Fruit fly (Drosophila melanogaster): ENCODE measurements around the gene CG14260.

DNA sequence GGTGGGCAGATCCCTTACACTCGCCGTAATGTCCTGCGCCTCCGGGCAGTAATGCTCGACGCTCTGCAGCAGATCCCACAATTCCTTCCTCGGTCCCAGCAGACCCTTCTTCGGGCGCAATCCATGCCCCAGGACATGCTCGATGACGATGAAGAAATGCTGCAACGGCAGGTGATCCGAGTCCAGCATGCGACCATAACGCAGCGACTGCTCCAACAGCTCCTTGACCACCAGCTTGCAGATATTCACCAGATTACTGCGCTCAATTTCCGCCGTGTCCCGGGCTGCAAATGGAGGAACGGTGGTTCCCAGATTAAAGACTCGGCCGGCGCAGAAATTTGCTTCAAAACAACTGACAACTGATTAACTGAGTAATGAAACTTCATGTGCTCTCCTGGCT, 31.9 kb upstream of the CG14260 start, which contains the start of gene CG31068:
- no peak for TF ChIP-seq achi (GFP tag; optimal IDR thresholded peaks at IDR 0.05)
- TF ChIP-seq CG7368 (GFP tag; optimal IDR thresholded peaks at IDR 0.05) = no peak
- TF ChIP-seq ss (GFP tag; optimal IDR thresholded peaks at IDR 0.05) = no peak
- TF ChIP-seq CG11902 (GFP tag; optimal IDR thresholded peaks at IDR 0.05) = no peak
- TF ChIP-seq topi (GFP tag; optimal IDR thresholded peaks at IDR 0.05) = no peak
- TF ChIP-seq CG34406 (GFP tag; optimal IDR thresholded peaks at IDR 0.05) = no peak
- TF ChIP-seq CG1621 (tag; optimal IDR thresholded peaks at IDR 0.05) = no peak
- TF ChIP-seq CG11294 (GFP tag; IDR thresholded peaks at IDR 0.05) = no peak
- no peak for TF ChIP-seq CG9139 (GFP tag; optimal IDR thresholded peaks at IDR 0.05)
- TF ChIP-seq CG6792 (GFP tag; optimal IDR thresholded peaks at IDR 0.05) = no peak
- TF ChIP-seq Hr4 (GFP tag; optimal IDR thresholded peaks at IDR 0.05) = no peak
